Fruit fly (Drosophila melanogaster): ENCODE data around the gene CG10555.

CG10555 gene

dm6 chrX:8416956-8417355 lies 18.2 kb downstream of the CG10555 start (continued):
- TF ChIP-seq CG14860 (GFP tag; IDR thresholded peaks at IDR 0.05; ENCODE audit: partially characterized antibody) (no peak), fru (optimal IDR thresholded peaks at IDR 0.05) (no peak), Med (GFP tag) (peak; percentile 68), Lim3 (GFP tag; IDR thresholded peaks at IDR 0.05) (no peak), fd3F (GFP tag; optimal IDR thresholded peaks at IDR 0.05) (no peak), ranshi (GFP tag; IDR thresholded peaks at IDR 0.05) (no peak), eyg (GFP tag; optimal IDR thresholded peaks at IDR 0.05) (no peak), CG8765 (GFP tag; IDR thresholded peaks at IDR 0.05) (no peak), esg (GFP tag; conservative IDR thresholded peaks at IDR 0.05) (0 out of 2 replicates have a peak, but pooled peaks have one; percentile 8), CG4424 (GFP tag; optimal IDR thresholded peaks at IDR 0.05) (no peak), stwl (tag; optimal IDR thresholded peaks at IDR 0.05) (no peak), CG8944 (GFP tag; optimal IDR thresholded peaks at IDR 0.05) (no peak), HLHmδ (GFP tag; optimal IDR thresholded peaks at IDR 0.05) (no peak), CG3281 (GFP tag; optimal IDR thresholded peaks at IDR 0.05) (peak; percentile 8), Dfd (GFP tag; optimal IDR thresholded peaks at IDR 0.05) (no peak), disco-r (GFP tag; optimal IDR thresholded peaks at IDR 0.05) (no peak), CG7928 (GFP tag; optimal IDR thresholded peaks at IDR 0.05) (no peak), Dref (GFP tag; IDR thresholded peaks at IDR 0.05) (no peak), CG11398 (GFP tag; optimal IDR thresholded peaks at IDR 0.05) (no peak), psq (GFP tag; optimal IDR thresholded peaks at IDR 0.05) (no peak), CG6654 (GFP tag; optimal IDR thresholded peaks at IDR 0.05) (no peak), tup (GFP tag; optimal IDR thresholded peaks at IDR 0.05) (no peak), CG2199 (GFP tag; IDR thresholded peaks at IDR 0.05) (0 out of 3 replicates have a peak, but pooled peaks have one; percentile 13), CG8089 (GFP tag; optimal IDR thresholded peaks at IDR 0.05) (no peak), pnt (GFP tag; optimal IDR thresholded peaks at IDR 0.05) (peak; percentile 30), lilli (GFP tag; optimal IDR thresholded peaks at IDR 0.05) (peak; percentile 13), CG30403 (GFP tag; optimal IDR thresholded peaks at IDR 0.05) (peak; percentile 7), CG15696 (tag; optimal IDR thresholded peaks at IDR 0.05) (no peak), Ptx1 (GFP tag; IDR thresholded peaks at IDR 0.05) (0 out of 2 replicates have a peak, but pooled peaks have one; percentile 12), Spps (tag; optimal IDR thresholded peaks at IDR 0.05) (no peak), fd96Cb (tag; optimal IDR thresholded peaks at IDR 0.05) (no peak), peb (GFP tag; IDR thresholded peaks at IDR 0.05) (no peak), prd (optimal IDR thresholded peaks at IDR 0.05) (no peak), prd (GFP tag; IDR thresholded peaks at IDR 0.05) (no peak), B-H2 (GFP tag; optimal IDR thresholded peaks at IDR 0.05) (no peak), CG10274 (GFP tag; optimal IDR thresholded peaks at IDR 0.05) (no peak), sima (GFP tag; optimal IDR thresholded peaks at IDR 0.05) (no peak), CG16779 (GFP tag; IDR thresholded peaks at IDR 0.05) (no peak), ATbp (GFP tag; optimal IDR thresholded peaks at IDR 0.05) (peak; percentile 11), tio (GFP tag; optimal IDR thresholded peaks at IDR 0.05) (no peak), CG12071 (GFP tag; optimal IDR thresholded peaks at IDR 0.05) (no peak), Camta (GFP tag; optimal IDR thresholded peaks at IDR 0.05) (peak; percentile 60), croc (GFP tag; conservative IDR thresholded peaks at IDR 0.05) (no peak), gsb (GFP tag; IDR thresholded peaks at IDR 0.05) (no peak), oc (tag; optimal IDR thresholded peaks at IDR 0.05) (no peak), Atf6 (GFP tag; IDR thresholded peaks at IDR 0.05) (no peak), CG17186 (GFP tag; optimal IDR thresholded peaks at IDR 0.05) (no peak), CTCF (GFP tag; optimal IDR thresholded peaks at IDR 0.05) (no peak), row (GFP tag; IDR thresholded peaks at IDR 0.05) (no peak), CG6813 (GFP tag; optimal IDR thresholded peaks at IDR 0.05) (no peak), slbo (GFP tag; IDR thresholded peaks at IDR 0.05) (no peak), zen (tag; optimal IDR thresholded peaks at IDR 0.05) (no peak), zfh1 (GFP tag; IDR thresholded peaks at IDR 0.05) (0 out of 3 replicates have a peak, but pooled peaks have one; percentile 30), CG7839 (tag; optimal IDR thresholded peaks at IDR 0.05) (peak; percentile 52)
